Worm (Caenorhabditis elegans) whole organism, early embryonic: Measurements from ENCODE around the gene mes-2.

Experiments used
- sea-1 ChIP-seq: fragments of 200-800 bp; sonication (Bioruptor generic); conservative IDR thresholded peaks from 2 replicates; pipeline ENCODE4 v1.3.6; 2022; ENCODE audit warnings: missing genetic modification characterization, missing compliant biosample characterization
- tbx-37 ChIP-seq: fragments of 200-800 bp; sonication (Bioruptor generic); conservative IDR thresholded peaks from 2 replicates; pipeline ENCODE4 v1.3.6; 2022; ENCODE audit warnings: missing genetic modification reagents, missing genetic modification characterization, missing compliant biosample characterization

DNA sequence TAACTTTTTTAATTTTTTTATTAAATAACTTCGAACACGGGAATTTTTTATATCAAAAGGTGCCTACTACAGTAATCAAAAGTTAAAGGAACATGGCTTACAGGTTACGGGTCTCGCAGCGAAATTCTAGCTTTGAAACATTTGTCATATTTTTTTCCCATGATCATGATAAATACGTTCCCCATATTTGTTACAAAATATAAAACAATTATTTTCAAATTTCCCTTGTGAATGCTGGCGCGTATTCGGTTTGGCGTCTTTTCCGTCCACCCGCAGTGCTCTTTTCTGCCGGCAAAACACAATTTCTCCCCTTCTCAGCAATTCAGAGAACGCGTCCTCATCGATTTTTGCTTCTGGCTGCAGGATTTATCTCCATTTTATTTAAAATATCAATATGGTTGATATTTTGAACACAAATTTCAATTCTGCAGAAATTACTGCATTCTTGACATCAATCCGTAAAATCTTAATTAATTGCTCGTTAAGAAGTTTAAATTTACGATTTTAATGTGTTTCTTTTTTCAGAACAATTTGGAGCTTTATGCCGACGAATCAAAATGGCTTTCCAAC is 18.5 kb upstream of the mes-2 start, which contains the start of gene imb-2:
- no peak for TF ChIP-seq tbx-37 (GFP tag; lab: Robert Waterston, UW)
- no peak for TF ChIP-seq sea-1 (GFP tag; lab: Robert Waterston, UW)
